Fruit fly (Drosophila melanogaster): Measurements from ENCODE around the gene elg1.

Gene elg1

DNA sequence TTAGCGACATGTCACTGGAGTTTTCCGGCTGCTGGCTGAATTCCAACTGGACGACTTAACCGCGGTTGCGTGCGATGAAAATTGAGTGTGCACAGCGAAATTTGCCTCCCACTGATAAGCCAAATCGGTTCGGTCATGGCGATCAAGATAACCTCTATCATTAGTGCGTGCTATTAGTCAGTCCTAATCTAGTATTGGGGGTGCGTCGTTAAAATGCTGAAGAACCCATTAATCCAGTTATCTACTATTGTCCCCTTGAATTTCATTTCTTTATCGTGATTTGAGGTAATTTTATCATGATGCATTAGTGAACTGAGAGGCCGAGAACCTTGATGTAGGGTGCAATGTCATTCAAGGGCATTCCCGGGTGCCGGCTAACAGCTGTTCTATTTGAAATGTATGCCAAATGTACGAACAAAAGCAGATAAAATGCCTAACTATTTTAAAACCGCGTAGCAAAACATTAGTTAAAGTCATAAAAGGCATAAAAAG is 3.3 kb upstream of the elg1 start, which contains the start of gene Pgm1 (continued):
- TF ChIP-seq CG18619 (GFP tag; optimal IDR thresholded peaks at IDR 0.05) (peak; percentile 81), NK7.1 (GFP tag; optimal IDR thresholded peaks at IDR 0.05) (peak; percentile 90), CG13296 (GFP tag; optimal IDR thresholded peaks at IDR 0.05) (peak; percentile 86), pita (GFP tag; optimal IDR thresholded peaks at IDR 0.05) (no peak), CG6854 (GFP tag; optimal IDR thresholded peaks at IDR 0.05) (peak; percentile 72), tgo (GFP tag; IDR thresholded peaks at IDR 0.05) (peak; percentile 46; the same call in 2 of the 3 replicates), sqz (GFP tag; optimal IDR thresholded peaks at IDR 0.05) (no peak), CG12236 (GFP tag; optimal IDR thresholded peaks at IDR 0.05) (peak; percentile 81), prd (optimal IDR thresholded peaks at IDR 0.05) (no peak), prd (GFP tag; IDR thresholded peaks at IDR 0.05) (peak; percentile 75), CG17328 (GFP tag; IDR thresholded peaks at IDR 0.05) (peak; percentile 76), CG7963 (GFP tag; IDR thresholded peaks at IDR 0.05; ENCODE audit: partially characterized antibody) (no peak), CG10209 (GFP tag; optimal IDR thresholded peaks at IDR 0.05) (peak; percentile 78), slp2 (GFP tag; optimal IDR thresholded peaks at IDR 0.05) (peak; percentile 88), CkIIα-i1 (GFP tag; IDR thresholded peaks at IDR 0.05) (no peak), ERR (GFP tag; optimal IDR thresholded peaks at IDR 0.05) (peak; percentile 100), bbx (GFP tag; IDR thresholded peaks at IDR 0.05; ENCODE audit: partially characterized antibody) (peak; percentile 9; the same call in 1 of the 2 replicates), B-H1 (GFP tag; IDR thresholded peaks at IDR 0.05) (peak; percentile 66), Tbp (GFP tag; optimal IDR thresholded peaks at IDR 0.05) (no peak), kay (GFP tag; optimal IDR thresholded peaks at IDR 0.05) (peak; percentile 76), CG6791 (GFP tag; IDR thresholded peaks at IDR 0.05; ENCODE audit: partially characterized antibody) (no peak), corto (GFP tag; optimal IDR thresholded peaks at IDR 0.05) (peak; percentile 67), CG12104 (GFP tag; optimal IDR thresholded peaks at IDR 0.05) (peak; percentile 22), ems (GFP tag; optimal IDR thresholded peaks at IDR 0.05) (peak; percentile 92), D19B (GFP tag; optimal IDR thresholded peaks at IDR 0.05) (peak; percentile 74), CG11723 (GFP tag; optimal IDR thresholded peaks at IDR 0.05) (peak; percentile 76), CG4820 (GFP tag; optimal IDR thresholded peaks at IDR 0.05) (peak; percentile 74), zf30C (GFP tag; optimal IDR thresholded peaks at IDR 0.05) (no peak), CG17912 (GFP tag; optimal IDR thresholded peaks at IDR 0.05) (peak; percentile 16), chinmo (GFP tag; IDR thresholded peaks at IDR 0.05; ENCODE audit: partially characterized antibody) (0 out of 4 replicates have a peak, but pooled peaks have one; percentile 24), ewg (GFP tag; optimal IDR thresholded peaks at IDR 0.05) (peak; percentile 44), CG18476 (GFP tag; optimal IDR thresholded peaks at IDR 0.05) (peak; percentile 72), kah (GFP tag; optimal IDR thresholded peaks at IDR 0.05) (peak; percentile 50), Mes4 (GFP tag; optimal IDR thresholded peaks at IDR 0.05) (peak; percentile 85), phol (tag; optimal IDR thresholded peaks at IDR 0.05) (peak; percentile 79), CG31365 (tag; optimal IDR thresholded peaks at IDR 0.05) (peak; percentile 72), NfI (GFP tag; optimal IDR thresholded peaks at IDR 0.05) (no peak), CG7839 (tag; optimal IDR thresholded peaks at IDR 0.05) (peak; percentile 84)

DNA sequence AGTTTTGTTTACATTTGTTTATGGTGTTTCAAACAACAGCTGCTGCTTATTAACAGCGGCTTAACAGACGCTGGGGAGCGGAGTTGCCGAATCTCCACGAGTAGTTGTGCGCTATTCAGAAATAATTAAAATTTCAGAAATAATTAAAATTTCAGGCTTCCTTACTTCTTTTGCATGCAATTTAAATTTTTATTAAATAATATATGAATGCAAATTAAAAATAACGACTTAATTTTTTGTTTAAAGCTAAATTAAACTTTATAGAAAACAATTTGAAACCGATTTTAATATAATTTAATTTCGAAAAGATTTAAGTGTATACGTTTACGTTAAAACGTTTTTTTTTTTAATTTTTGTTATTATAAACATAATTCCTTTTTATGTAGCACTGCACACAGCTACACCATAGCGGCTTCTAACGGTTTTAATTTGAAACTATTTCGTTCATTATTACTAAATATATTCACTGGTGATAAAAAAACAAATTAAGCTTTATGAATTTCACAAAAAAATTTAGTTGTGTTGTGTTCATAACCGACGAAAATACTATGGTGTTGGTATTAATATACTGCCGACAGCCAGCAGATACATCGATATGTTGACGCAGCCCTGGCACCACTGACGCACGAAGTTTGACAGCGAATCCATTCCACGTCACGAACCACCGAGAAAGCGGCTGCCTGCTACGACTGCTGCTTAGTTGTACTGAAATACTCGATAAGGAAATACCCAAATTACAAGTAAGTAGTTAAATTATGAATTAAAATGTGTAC is 2.7 kb upstream of the elg1 start, which contains the start of gene SsRbeta:
Gene SsRbeta (plus strand): TSS at position 645 of the 773 bp plus-strand sequence.
- TF ChIP-seq mirr (GFP tag; optimal IDR thresholded peaks at IDR 0.05) (peak; percentile 3), Dref (GFP tag; IDR thresholded peaks at IDR 0.05) (peak; percentile 72), dpn (GFP tag; optimal IDR thresholded peaks at IDR 0.05) (no peak), CTCF (GFP tag; optimal IDR thresholded peaks at IDR 0.05) (peak; percentile 3), Fer2 (tag; optimal IDR thresholded peaks at IDR 0.05) (peak; percentile 26), Sry-β (GFP tag; optimal IDR thresholded peaks at IDR 0.05) (peak; percentile 61), sqz (GFP tag; optimal IDR thresholded peaks at IDR 0.05) (peak; percentile 53), Rfx (GFP tag; IDR thresholded peaks at IDR 0.05) (peak; percentile 66), Stat92E (GFP tag; optimal IDR thresholded peaks at IDR 0.05) (no peak), CG10366 (GFP tag; IDR thresholded peaks at IDR 0.05) (peak; percentile 46), wek (GFP tag; optimal IDR thresholded peaks at IDR 0.05) (peak; percentile 48), stwl (tag; optimal IDR thresholded peaks at IDR 0.05) (peak; percentile 61), CG13424 (tag; optimal IDR thresholded peaks at IDR 0.05) (peak; percentile 37), Aef1 (GFP tag; IDR thresholded peaks at IDR 0.05) (peak; percentile 7; the same call in 1 of the 3 replicates)
